Worm (Caenorhabditis elegans) whole organism, L4 larva: ENCODE results near the gene ZK809.1.

Experiments used
- F49E8.2 ChIP-seq: sonication (generic microtip); optimal IDR thresholded peaks from 2 replicates; lab custom pipeline; 2016; ENCODE audit warnings: missing compliant biosample characterization, mild to moderate bottlenecking, missing genetic modification characterization, borderline replicate concordance
- Y5F2A.4 ChIP-seq: fragments of 200-800 bp; sonication (Bioruptor generic); optimal IDR thresholded peaks from 2 replicates; lab custom pipeline; 2018; ENCODE audit warnings: mild to moderate bottlenecking, missing genetic modification characterization, missing compliant biosample characterization
- Y75B8A.6 ChIP-seq: fragments of 200-800 bp; sonication (Bioruptor generic); IDR thresholded peaks from 2 replicates; pipeline ENCODE4 v1.3.6; 2022; ENCODE audit warnings: missing genetic modification reagents, missing genetic modification characterization, missing compliant biosample characterization
- ZK546.5 ChIP-seq, 2 experiments: sonication (generic microtip); optimal IDR thresholded peaks; 2 replicates each; lab custom pipeline; 2017; ENCODE audit warnings: missing biosample characterization in 2 of 2, missing genetic modification characterization in 2 of 2
- aha-1 ChIP-seq: fragments of 150-350 bp; peaks from one replicate; lab custom pipeline; 2014; ENCODE audit warnings: missing biosample characterization, missing genetic modification characterization
- ama-1 ChIP-seq: fragments of 150-350 bp; optimal IDR thresholded peaks from 2 replicates; lab custom pipeline; 2014; ENCODE audit warnings: inconsistent platforms, mixed read lengths
- attf-4 ChIP-seq: sonication (generic microtip); optimal IDR thresholded peaks from 3 replicates; lab custom pipeline; 2017; ENCODE audit warnings: missing biosample characterization, missing genetic modification characterization
- ceh-44 ChIP-seq: fragments of 200-800 bp; sonication (Bioruptor generic); IDR thresholded peaks from 2 replicates; pipeline ENCODE4 v1.3.6; 2022; ENCODE audit warnings: missing genetic modification reagents, missing genetic modification characterization, missing compliant biosample characterization
- ceh-62 ChIP-seq: sonication (generic microtip); optimal IDR thresholded peaks from 2 replicates; lab custom pipeline; 2017; ENCODE audit warnings: missing biosample characterization, missing genetic modification characterization
- ceh-82 ChIP-seq: sonication (generic microtip); optimal IDR thresholded peaks from 2 replicates; lab custom pipeline; 2017; ENCODE audit warnings: missing biosample characterization, missing genetic modification characterization
- ctbp-1 ChIP-seq: fragments of 200-800 bp; sonication (Bioruptor generic); IDR thresholded peaks from 2 replicates; pipeline ENCODE4 v1.3.6; 2022; ENCODE audit warnings: missing genetic modification reagents, missing genetic modification characterization, missing compliant biosample characterization
- daf-16 ChIP-seq, 3 experiments: sonication (generic microtip); optimal IDR thresholded peaks; 2 replicates each; lab custom pipeline; 2016 to 2017; ENCODE audit warnings: missing genetic modification characterization in 3 of 3, missing genetic modification reagents in 3 of 3, mild to moderate bottlenecking in 2 of 3, missing compliant biosample characterization in 2 of 3, missing biosample characterization in 1 of 3, moderate library complexity in 1 of 3
- dmd-6 ChIP-seq: fragments of 200-800 bp; sonication (Bioruptor generic); IDR thresholded peaks from 2 replicates; pipeline ENCODE4 v1.3.6; 2022; ENCODE audit warnings: missing genetic modification reagents, missing genetic modification characterization, missing compliant biosample characterization
- dpl-1 ChIP-seq: fragments of 150-350 bp; optimal IDR thresholded peaks from 2 replicates; lab custom pipeline; 2014; ENCODE audit warnings: missing biosample characterization, missing genetic modification reagents, missing genetic modification characterization
- dve-1 ChIP-seq: sonication (generic microtip); optimal IDR thresholded peaks from 2 replicates; lab custom pipeline; 2017; ENCODE audit warnings: antibody characterized with exemption, mild to moderate bottlenecking, missing genetic modification characterization, missing compliant biosample characterization; ENCODE audit not compliant: insufficient read depth
- fkh-10 ChIP-seq: fragments of 150-350 bp; optimal IDR thresholded peaks from 2 replicates; lab custom pipeline; 2014; ENCODE audit warnings: missing biosample characterization, missing genetic modification reagents, missing genetic modification characterization
- gei-8 ChIP-seq: fragments of 200-800 bp; sonication (Bioruptor generic); optimal IDR thresholded peaks from 2 replicates; lab custom pipeline; 2018; ENCODE audit warnings: mild to moderate bottlenecking, missing genetic modification characterization, missing compliant biosample characterization
- jun-1 ChIP-seq: fragments of 150-350 bp; optimal IDR thresholded peaks from 2 replicates; lab custom pipeline; 2014; ENCODE audit warnings: missing biosample characterization, missing genetic modification reagents, missing genetic modification characterization
- lin-15B ChIP-seq: fragments of 150-350 bp; sonication (generic microtip); optimal IDR thresholded peaks from 3 replicates; lab custom pipeline; 2014; ENCODE audit warnings: missing biosample characterization, missing genetic modification characterization
- lsy-2 ChIP-seq, 2 experiments: fragments of 150-350 bp in 1 of 2; sonication (generic microtip) in 1 of 2; optimal IDR thresholded peaks; 2 replicates each; lab custom pipeline; 2014 to 2017; ENCODE audit warnings: missing biosample characterization in 2 of 2, missing genetic modification characterization in 2 of 2
- madf-5 ChIP-seq, 2 experiments: fragments of 200-800 bp; sonication (Bioruptor generic); IDR thresholded peaks; 2 replicates each; pipeline ENCODE4 v1.3.6; 2022; ENCODE audit warnings: missing compliant biosample characterization in 2 of 2, missing genetic modification characterization in 2 of 2
- mdl-1 ChIP-seq, 2 experiments: fragments of 150-350 bp in 1 of 2; sonication (generic microtip) in 1 of 2; optimal IDR thresholded peaks; 2 replicates each; lab custom pipeline; 2014 to 2017; ENCODE audit warnings: missing biosample characterization in 2 of 2, missing genetic modification characterization in 2 of 2
- mes-2 ChIP-seq: sonication (generic microtip); optimal IDR thresholded peaks from 2 replicates; lab custom pipeline; 2016; ENCODE audit warnings: missing genotype, mild to moderate bottlenecking, missing genetic modification characterization, missing compliant biosample characterization; ENCODE audit not compliant: poor library complexity, severe bottlenecking
- nhr-28 ChIP-seq: fragments of 150-350 bp; optimal IDR thresholded peaks from 2 replicates; lab custom pipeline; 2014; ENCODE audit warnings: missing biosample characterization, missing genetic modification characterization
- nhr-41 ChIP-seq: fragments of 200-800 bp; sonication (Bioruptor generic); IDR thresholded peaks from 2 replicates; pipeline ENCODE4 v1.3.6; 2022; ENCODE audit warnings: missing genetic modification reagents, missing genetic modification characterization, missing compliant biosample characterization
- nhr-6 ChIP-seq: fragments of 150-350 bp; optimal IDR thresholded peaks from 2 replicates; lab custom pipeline; 2014; ENCODE audit warnings: missing biosample characterization, missing genetic modification characterization
- set-16 ChIP-seq: fragments of 200-800 bp; sonication (Bioruptor generic); IDR thresholded peaks from 2 replicates; pipeline ENCODE4 v1.3.6; 2022; ENCODE audit warnings: missing genetic modification reagents, missing genetic modification characterization, missing compliant biosample characterization
- snpc-1.2 ChIP-seq: fragments of 200-800 bp; sonication (Bioruptor generic); IDR thresholded peaks from 2 replicates; pipeline ENCODE4 v1.3.6; 2022; ENCODE audit warnings: missing genetic modification reagents, missing genetic modification characterization, missing compliant biosample characterization
- tra-1 ChIP-seq: fragments of 200-800 bp; sonication (Bioruptor generic); IDR thresholded peaks from 2 replicates; pipeline ENCODE4 v1.3.6; 2022; ENCODE audit warnings: missing genetic modification reagents, missing genetic modification characterization, missing compliant biosample characterization
- unc-62 ChIP-seq, 3 experiments: fragments of 150-350 bp in 1 of 3; sonication (generic microtip); optimal IDR thresholded peaks in 2 of 3; peaks in 1 of 3; 1 replicate in 1 of 3; 2 replicates in 2 of 3; lab custom pipeline; 2014 to 2017; ENCODE audit warnings: missing biosample characterization in 3 of 3, missing genetic modification characterization in 3 of 3, missing genetic modification reagents in 3 of 3, missing genotype in 1 of 3
- zip-2 ChIP-seq: fragments of 150-350 bp; optimal IDR thresholded peaks from 2 replicates; lab custom pipeline; 2014; ENCODE audit warnings: missing biosample characterization, missing genetic modification characterization
- ztf-7 ChIP-seq: fragments of 150-350 bp; optimal IDR thresholded peaks from 2 replicates; lab custom pipeline; 2014; ENCODE audit warnings: missing biosample characterization, missing genetic modification characterization

Gene ZK809.1

ce11 chrIV:11638016-11638415 lies 3.9 kb upstream of the ZK809.1 start, which contains the start of gene rbm-17 (continued):
- TF ChIP-seq tra-1 (no peak), mdl-1 (tag; optimal IDR thresholded peaks at IDR 0.05; lab: Kevin White, UChicago) (no peak), aha-1 (tag; lab: Kevin White, UChicago) (peak; percentile 43), mes-2 (tag; lab: Kevin White, UChicago) (no peak)

DNA sequence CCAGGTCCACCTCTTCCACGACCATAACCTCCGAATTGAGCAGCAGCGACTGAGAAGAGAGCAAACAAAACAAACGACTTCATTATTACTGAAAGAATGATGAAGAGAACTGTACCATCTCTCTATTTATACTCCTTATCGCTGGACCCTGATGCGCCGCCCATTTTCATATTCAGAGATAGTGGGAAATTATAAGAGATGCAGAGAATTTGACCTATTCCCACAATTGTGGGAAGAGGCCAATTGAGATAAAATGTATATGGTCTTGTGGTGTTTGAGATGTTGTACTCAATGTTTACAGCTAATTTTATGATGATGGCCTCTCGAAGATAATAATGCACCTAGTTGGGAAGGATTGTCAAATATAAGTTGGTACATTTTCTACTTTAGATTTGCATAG lies 987 bp upstream of the ZK809.1 start, which contains the start of gene ttr-50:
Gene ttr-50, minus strand, starts transcription at position 101 of the 400 bp plus-strand sequence.
- no peak for TF ChIP-seq lsy-2 (tag; optimal IDR thresholded peaks at IDR 0.05; lab: Kevin White, UChicago)
- no peak for TF ChIP-seq ZK546.5 (tag; optimal IDR thresholded peaks at IDR 0.05; lab: Kevin White, UChicago)
- TF ChIP-seq ceh-44 (GFP tag; lab: Robert Waterston, UW): no peak
- TF ChIP-seq nhr-6: no peak
- no peak for TF ChIP-seq ztf-7 (tag; lab: Kevin White, UChicago)
- no peak for TF ChIP-seq ceh-62 (tag; lab: Kevin White, UChicago)
- TF ChIP-seq jun-1 (tag; lab: Kevin White, UChicago): no peak
- TF ChIP-seq fkh-10: no peak
- no peak for TF ChIP-seq dpl-1 (GFP tag; lab: Kevin White, UChicago)
- TF ChIP-seq snpc-1.2 (GFP tag; lab: Robert Waterston, UW): no peak
- no peak for TF ChIP-seq gei-8 (GFP tag; lab: Kevin White, UChicago)
- TF ChIP-seq zip-2 (tag; lab: Kevin White, UChicago): no peak
- no peak for TF ChIP-seq Y75B8A.6
- no peak for TF ChIP-seq dmd-6
- no peak for TF ChIP-seq attf-4 (tag; lab: Kevin White, UChicago)
- no peak for TF ChIP-seq tra-1
- TF ChIP-seq nhr-41: no peak
- TF ChIP-seq set-16 (GFP tag; lab: Robert Waterston, UW): no peak
- TF ChIP-seq F49E8.2 (tag; lab: Kevin White, UChicago): no peak

DNA sequence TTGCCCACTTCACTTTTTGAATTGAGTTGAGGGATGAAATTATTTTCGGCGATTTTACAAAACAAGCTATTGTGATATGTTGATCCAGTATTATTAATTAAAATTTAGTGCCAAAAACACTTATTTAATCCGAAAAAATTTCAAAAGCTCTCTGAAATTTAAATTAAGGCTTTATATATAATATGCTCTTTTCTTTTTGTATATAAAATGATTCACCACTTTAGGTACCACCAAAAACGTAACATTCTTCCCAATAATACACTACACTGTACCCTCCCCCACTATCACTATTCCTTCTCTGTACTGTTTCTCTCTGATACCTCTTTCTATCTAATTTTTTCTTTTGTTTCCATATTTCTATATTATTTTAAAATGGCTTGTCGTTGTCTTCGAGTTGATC lies 1.9 kb downstream of the ZK809.1 start, which contains the start of gene prx-2:
Gene prx-2, plus strand, starts transcription at position 301 of the 400 bp plus-strand sequence.
- no peak for TF ChIP-seq madf-5 (GFP tag; IDR thresholded peaks at IDR 0.05; lab: Robert Waterston, UW)
- TF ChIP-seq lin-15B (tag; lab: Kevin White, UChicago): no peak

ce11 chrIV:11644705-11645104 lies 2.8 kb downstream of the ZK809.1 start:
- TF ChIP-seq unc-62 (GFP tag; optimal IDR thresholded peaks at IDR 0.05 in 1 of 2; lab: Kevin White, UChicago) (peak in 1 of 2 experiments; percentile 53), unc-62 (tag; optimal IDR thresholded peaks at IDR 0.05; lab: Kevin White, UChicago) (no peak), ceh-82 (tag; lab: Kevin White, UChicago) (no peak), Y5F2A.4 (GFP tag; lab: Kevin White, UChicago) (no peak), ama-1 (lab: Kevin White, UChicago) (peak; percentile 0), lsy-2 (tag; optimal IDR thresholded peaks at IDR 0.05; lab: Kevin White, UChicago) (peak in 1 of 2 experiments; percentile 53), tra-1 (0 out of 2 replicates have a peak, but pooled peaks have one; percentile 37), ctbp-1 (GFP tag; lab: Robert Waterston, UW) (0 out of 2 replicates have a peak, but pooled peaks have one; percentile 24), daf-16 (GFP tag; optimal IDR thresholded peaks at IDR 0.05; lab: Kevin White, UChicago) (peak in 1 of 2 experiments; percentile 33), daf-16 (tag; optimal IDR thresholded peaks at IDR 0.05; lab: Kevin White, UChicago) (no peak)
- TF ChIP-seq, all 104 proteins: peak for 6

DNA sequence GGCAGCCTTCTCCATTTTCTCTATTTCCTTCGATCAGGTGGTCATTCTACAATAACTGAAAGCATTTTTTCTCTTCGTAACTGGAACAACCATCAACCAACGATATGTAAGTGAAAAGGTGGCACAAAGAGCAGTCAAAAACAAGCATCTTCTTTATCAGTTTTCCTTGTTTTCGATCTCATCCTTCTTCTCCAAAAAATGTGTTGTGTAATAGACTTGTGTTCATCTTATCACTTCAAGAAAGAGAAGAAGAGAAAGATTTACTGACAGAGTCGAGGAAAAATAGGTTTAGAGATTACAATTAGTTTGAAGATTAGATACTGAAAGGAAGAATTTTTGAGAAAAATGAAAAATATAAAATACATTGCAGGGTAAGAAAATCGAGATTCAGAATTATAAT lies 3.5 kb downstream of the ZK809.1 start:
- TF ChIP-seq unc-62 (GFP tag; optimal IDR thresholded peaks at IDR 0.05 in 1 of 2; lab: Kevin White, UChicago): peak in 1 of 2 experiments; percentile 92
- no peak for TF ChIP-seq unc-62 (tag; optimal IDR thresholded peaks at IDR 0.05; lab: Kevin White, UChicago)
- no peak for TF ChIP-seq daf-16 (GFP tag; optimal IDR thresholded peaks at IDR 0.05; lab: Kevin White, UChicago)
- TF ChIP-seq daf-16 (tag; optimal IDR thresholded peaks at IDR 0.05; lab: Kevin White, UChicago): peak; percentile 86
- TF ChIP-seq tra-1: no peak
- TF ChIP-seq nhr-28 (tag; lab: Kevin White, UChicago): peak; percentile 2
- TF ChIP-seq dve-1 (tag; lab: Kevin White, UChicago): peak; percentile 39
